Fruit fly (Drosophila melanogaster): ENCODE measurements around the gene Dnaaf5.

The Dnaaf5 gene

dm6 chr3R:14391281-14391680 lies 29.7 kb upstream of the Dnaaf5 start (continued):
- TF ChIP-seq Gsc (GFP tag; IDR thresholded peaks at IDR 0.05) (peak; percentile 65), ems (GFP tag; optimal IDR thresholded peaks at IDR 0.05) (peak; percentile 85), HLHmδ (GFP tag; optimal IDR thresholded peaks at IDR 0.05) (peak; percentile 79), CG2889 (GFP tag; IDR thresholded peaks at IDR 0.05) (peak; percentile 77), CG30020 (tag; optimal IDR thresholded peaks at IDR 0.05) (no peak), CG14710 (tag; optimal IDR thresholded peaks at IDR 0.05) (peak; percentile 59), CTCF (GFP tag; optimal IDR thresholded peaks at IDR 0.05) (peak; percentile 100), ap (GFP tag; IDR thresholded peaks at IDR 0.05) (peak; percentile 65), pan (optimal IDR thresholded peaks at IDR 0.05) (no peak), pan (GFP tag; optimal IDR thresholded peaks at IDR 0.05 in 1 of 2, IDR thresholded peaks at IDR 0.05 in 1 of 2) (peak in 1 of 2 experiments; percentile 88), gfzf (GFP tag; optimal IDR thresholded peaks at IDR 0.05) (peak; percentile 8), CG33213 (GFP tag; optimal IDR thresholded peaks at IDR 0.05) (peak; percentile 96), CHES-1-like (GFP tag; optimal IDR thresholded peaks at IDR 0.05) (peak; percentile 34), eve (GFP tag; optimal IDR thresholded peaks at IDR 0.05) (no peak), Hr3 (GFP tag; optimal IDR thresholded peaks at IDR 0.05) (peak; percentile 80), CG18764 (GFP tag; optimal IDR thresholded peaks at IDR 0.05) (peak; percentile 90), CG14860 (GFP tag; IDR thresholded peaks at IDR 0.05; ENCODE audit: partially characterized antibody) (no peak), toy (GFP tag; IDR thresholded peaks at IDR 0.05) (no peak), CG16863 (GFP tag; optimal IDR thresholded peaks at IDR 0.05) (peak; percentile 69), cwo (GFP tag; optimal IDR thresholded peaks at IDR 0.05) (peak; percentile 41), CG9932 (GFP tag; IDR thresholded peaks at IDR 0.05) (peak; percentile 95), yki (optimal IDR thresholded peaks at IDR 0.05) (no peak), sqz (GFP tag; optimal IDR thresholded peaks at IDR 0.05) (peak; percentile 50), wek (GFP tag; optimal IDR thresholded peaks at IDR 0.05) (peak; percentile 38), ham (GFP tag; IDR thresholded peaks at IDR 0.05) (no peak), Mad (GFP tag; optimal IDR thresholded peaks at IDR 0.05) (peak; percentile 47), Abd-B (GFP tag; optimal IDR thresholded peaks at IDR 0.05) (peak; percentile 19), Trl (optimal IDR thresholded peaks at IDR 0.05) (no peak), Trl (GFP tag; optimal IDR thresholded peaks at IDR 0.05) (peak; percentile 77), CG32767 (GFP tag; IDR thresholded peaks at IDR 0.05) (peak; percentile 33; the same call in 1 of the 2 replicates), rib (GFP tag; IDR thresholded peaks at IDR 0.05) (peak; percentile 80), trem (tag; optimal IDR thresholded peaks at IDR 0.05) (peak; percentile 62), CG32532 (GFP tag; IDR thresholded peaks at IDR 0.05) (peak; percentile 98), CG30431 (GFP tag; optimal IDR thresholded peaks at IDR 0.05) (peak; percentile 52), Dbx (GFP tag; IDR thresholded peaks at IDR 0.05) (peak; percentile 95), CG34422 (GFP tag; IDR thresholded peaks at IDR 0.05) (peak; percentile 94), CG3995 (GFP tag; optimal IDR thresholded peaks at IDR 0.05) (peak; percentile 11), dysf (GFP tag; IDR thresholded peaks at IDR 0.05) (peak; percentile 94), cad (GFP tag; optimal IDR thresholded peaks at IDR 0.05) (no peak), CG8765 (GFP tag; IDR thresholded peaks at IDR 0.05) (peak; percentile 61; the same call in 1 of the 2 replicates), CG30403 (GFP tag; optimal IDR thresholded peaks at IDR 0.05) (peak; percentile 84), HmgZ (tag; optimal IDR thresholded peaks at IDR 0.05) (peak; percentile 34), Poxn (GFP tag; IDR thresholded peaks at IDR 0.05) (no peak), Nf-YA (GFP tag; IDR thresholded peaks at IDR 0.05) (peak; percentile 67), kay (GFP tag; optimal IDR thresholded peaks at IDR 0.05) (peak; percentile 65), Oaz (GFP tag; IDR thresholded peaks at IDR 0.05) (peak; percentile 76), ttk (GFP tag; IDR thresholded peaks at IDR 0.05) (peak; percentile 78), HLH54F (GFP tag; optimal IDR thresholded peaks at IDR 0.05) (peak; percentile 58), Hmr (GFP tag; optimal IDR thresholded peaks at IDR 0.05) (peak; percentile 72), MBD-R2 (GFP tag; IDR thresholded peaks at IDR 0.05) (peak; percentile 52; the same call in 1 of the 2 replicates), ci (GFP tag; IDR thresholded peaks at IDR 0.05) (peak; percentile 95), CG2199 (GFP tag; IDR thresholded peaks at IDR 0.05) (peak; percentile 96), Taf1 (GFP tag; IDR thresholded peaks at IDR 0.05) (peak; percentile 80), CG13123 (GFP tag; optimal IDR thresholded peaks at IDR 0.05) (no peak), zfh2 (GFP tag; optimal IDR thresholded peaks at IDR 0.05) (peak; percentile 23)
